Worm (Caenorhabditis elegans) whole organism, L2 larva: ENCODE results near the gene F47B10.4.

ENCODE experiments used
- aly-2 ChIP-seq: fragments of 150-350 bp; optimal IDR thresholded peaks from 2 replicates; lab custom pipeline; 2014; ENCODE audit warnings: missing biosample characterization, missing genetic modification characterization
- elt-3 ChIP-seq: sonication (generic microtip); optimal IDR thresholded peaks from 2 replicates; lab custom pipeline; 2017; ENCODE audit warnings: missing biosample characterization, missing genetic modification characterization
- nhr-10 ChIP-seq: sonication (generic microtip); optimal IDR thresholded peaks from 2 replicates; lab custom pipeline; 2017; ENCODE audit warnings: missing biosample characterization, missing genetic modification characterization
- nhr-11 ChIP-seq: fragments of 150-350 bp; optimal IDR thresholded peaks from 2 replicates; lab custom pipeline; 2014; ENCODE audit warnings: missing biosample characterization, missing genetic modification characterization
- nhr-12 ChIP-seq: fragments of 150-350 bp; optimal IDR thresholded peaks from 2 replicates; lab custom pipeline; 2014; ENCODE audit warnings: missing biosample characterization, missing genetic modification characterization
- zag-1 ChIP-seq: fragments of 150-350 bp; optimal IDR thresholded peaks from 2 replicates; lab custom pipeline; 2014; ENCODE audit warnings: missing biosample characterization, missing genetic modification characterization

ce11 chrX:10916194-10916593, 25.1 kb downstream of the F47B10.4 start:
- TF ChIP-seq nhr-10 (no peak), zag-1 (tag; lab: Kevin White, UChicago) (no peak), nhr-12 (tag; lab: Kevin White, UChicago) (no peak), aly-2 (tag; lab: Kevin White, UChicago) (no peak), elt-3 (tag; lab: Kevin White, UChicago) (no peak), nhr-11 (tag; lab: Kevin White, UChicago) (no peak)
